Worm (Caenorhabditis elegans): Measurements from ENCODE around the gene ZK262.4.

- TF ChIP-seq flt-1 (GFP tag; IDR thresholded peaks at IDR 0.05): no peak
- TF ChIP-seq ama-1 (optimal IDR thresholded peaks at IDR 0.05): no peak
- TF ChIP-seq hmg-4 (GFP tag; optimal IDR thresholded peaks at IDR 0.05): no peak
- TF ChIP-seq hmbx-1 (tag; optimal IDR thresholded peaks at IDR 0.05): no peak
- TF ChIP-seq ceh-13 (GFP tag; optimal IDR thresholded peaks at IDR 0.05): no peak
Measured at ce11 chrV:18395649-18396048, 28.7 kb downstream of the ZK262.4 start, which contains the start of gene Y51A2B.9.
